Fruit fly (Drosophila melanogaster): ENCODE measurements around the gene CG3402.

CG3402 gene

DNA sequence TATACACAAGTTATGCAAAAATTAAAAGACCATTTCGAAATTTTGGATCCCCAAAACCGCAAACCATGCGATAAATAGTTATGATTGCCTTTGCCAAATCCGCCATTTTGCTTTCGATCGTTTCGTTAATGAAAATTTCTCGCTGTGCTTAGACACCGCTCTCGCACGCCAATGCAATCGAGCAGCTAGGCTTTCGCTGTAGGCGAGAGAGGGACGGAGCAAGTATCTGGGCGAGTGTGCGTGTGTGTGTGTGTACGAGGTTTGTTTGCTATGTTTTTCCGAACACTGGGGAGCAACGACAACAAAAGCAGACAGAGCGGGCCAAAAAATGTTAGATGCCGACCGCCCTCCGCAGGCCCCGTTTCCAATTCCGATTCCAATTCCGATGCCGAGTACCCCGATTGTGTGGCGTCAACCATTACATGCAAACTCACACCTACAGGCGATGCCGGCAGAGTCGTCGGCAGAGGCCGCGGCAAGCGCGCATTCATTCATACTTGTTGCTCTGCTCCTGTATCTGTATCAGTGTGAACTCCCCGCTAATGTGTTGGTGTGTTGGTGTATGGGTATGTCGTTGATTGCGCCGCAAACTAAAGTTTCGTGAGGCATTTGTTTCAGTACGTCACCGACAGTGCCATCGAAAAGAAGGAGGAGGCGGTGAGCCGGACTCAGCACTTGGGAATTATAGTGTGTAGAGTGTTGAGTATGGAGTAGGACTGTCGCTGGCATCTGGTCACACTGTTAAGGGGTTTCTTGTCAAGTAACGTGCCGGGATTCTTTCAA is 24.7 kb downstream of the CG3402 start (continued):
- TF ChIP-seq eve (GFP tag; optimal IDR thresholded peaks at IDR 0.05): no peak
- no peak for TF ChIP-seq CG7556 (GFP tag; optimal IDR thresholded peaks at IDR 0.05)
- peak; percentile 99 for TF ChIP-seq chinmo (GFP tag; IDR thresholded peaks at IDR 0.05; ENCODE audit: partially characterized antibody)
- peak; percentile 27 for TF ChIP-seq fd96Cb (tag; optimal IDR thresholded peaks at IDR 0.05)
- no peak for TF ChIP-seq CG9437 (GFP tag; optimal IDR thresholded peaks at IDR 0.05)
- peak; percentile 30; the same call in 1 of the 3 replicates for TF ChIP-seq Mrtf (GFP tag; IDR thresholded peaks at IDR 0.05)
- TF ChIP-seq cg (GFP tag; optimal IDR thresholded peaks at IDR 0.05): peak; percentile 100
- TF ChIP-seq cato (GFP tag; optimal IDR thresholded peaks at IDR 0.05; ENCODE audit: borderline replicate concordance): no peak
- peak in 1 of 2 experiments; percentile 11 for TF ChIP-seq chif (GFP tag; optimal IDR thresholded peaks at IDR 0.05)
- no peak for TF ChIP-seq Kr (GFP tag; optimal IDR thresholded peaks at IDR 0.05)
- TF ChIP-seq H2.0 (GFP tag; IDR thresholded peaks at IDR 0.05): 0 out of 2 replicates have a peak, but pooled peaks have one; percentile 40
- peak; percentile 32 for TF ChIP-seq CG13424 (tag; optimal IDR thresholded peaks at IDR 0.05)
- TF ChIP-seq CG17912 (GFP tag; optimal IDR thresholded peaks at IDR 0.05): peak; percentile 30
- TF ChIP-seq slou (GFP tag; optimal IDR thresholded peaks at IDR 0.05): no peak
- TF ChIP-seq CG10565 (GFP tag; optimal IDR thresholded peaks at IDR 0.05): no peak
- no peak for TF ChIP-seq lov (optimal IDR thresholded peaks at IDR 0.05)
- 0 out of 3 replicates have a peak, but pooled peaks have one; percentile 47 for TF ChIP-seq lov (GFP tag; IDR thresholded peaks at IDR 0.05)
- peak; percentile 57 for TF ChIP-seq Poxn (GFP tag; IDR thresholded peaks at IDR 0.05)
- no peak for TF ChIP-seq CG15011 (GFP tag; optimal IDR thresholded peaks at IDR 0.05)
- TF ChIP-seq CG1602 (GFP tag; optimal IDR thresholded peaks at IDR 0.05): no peak
- peak; percentile 49; the same call in 2 of the 3 replicates for TF ChIP-seq dysf (GFP tag; IDR thresholded peaks at IDR 0.05)
- TF ChIP-seq HmgD (GFP tag; optimal IDR thresholded peaks at IDR 0.05): peak; percentile 47
- peak; percentile 41; the same call in 1 of the 2 replicates for TF ChIP-seq HLH3B (GFP tag; IDR thresholded peaks at IDR 0.05)
- TF ChIP-seq disco-r (GFP tag; optimal IDR thresholded peaks at IDR 0.05): no peak
- TF ChIP-seq pzg (GFP tag; optimal IDR thresholded peaks at IDR 0.05): peak; percentile 22
- TF ChIP-seq CG4854 (GFP tag; optimal IDR thresholded peaks at IDR 0.05): no peak
- no peak for TF ChIP-seq maf-S (GFP tag; optimal IDR thresholded peaks at IDR 0.05)
- no peak for TF ChIP-seq CG18476 (GFP tag; optimal IDR thresholded peaks at IDR 0.05)
- TF ChIP-seq ssp (GFP tag; IDR thresholded peaks at IDR 0.05): peak; percentile 47
- TF ChIP-seq CG4820 (GFP tag; optimal IDR thresholded peaks at IDR 0.05): no peak
- TF ChIP-seq ewg (GFP tag; optimal IDR thresholded peaks at IDR 0.05): no peak
- peak; percentile 36 for TF ChIP-seq jumu (GFP tag; optimal IDR thresholded peaks at IDR 0.05)
- TF ChIP-seq CG10274 (GFP tag; optimal IDR thresholded peaks at IDR 0.05): no peak
- no peak for TF ChIP-seq gsb (GFP tag; IDR thresholded peaks at IDR 0.05)
- TF ChIP-seq HLH54F (GFP tag; optimal IDR thresholded peaks at IDR 0.05): peak; percentile 60
- peak; percentile 87 for TF ChIP-seq ash1 (GFP tag; optimal IDR thresholded peaks at IDR 0.05)
- peak; percentile 92 for TF ChIP-seq CG8478 (optimal IDR thresholded peaks at IDR 0.05)
- no peak for TF ChIP-seq CG10267 (tag; optimal IDR thresholded peaks at IDR 0.05)
- no peak for TF ChIP-seq Hr39 (optimal IDR thresholded peaks at IDR 0.05)
- 0 out of 2 replicates have a peak, but pooled peaks have one; percentile 35 for TF ChIP-seq Dref (GFP tag; IDR thresholded peaks at IDR 0.05)
- TF ChIP-seq GATAe (GFP tag; conservative IDR thresholded peaks at IDR 0.05): peak; percentile 47
- peak; percentile 31 for TF ChIP-seq mam (GFP tag; optimal IDR thresholded peaks at IDR 0.05)
- TF ChIP-seq repo (GFP tag; optimal IDR thresholded peaks at IDR 0.05): peak; percentile 13
- TF ChIP-seq Rx (GFP tag; IDR thresholded peaks at IDR 0.05): peak; percentile 47; the same call in 1 of the 2 replicates
- no peak for TF ChIP-seq Nf-YA (GFP tag; IDR thresholded peaks at IDR 0.05)
- peak; percentile 49 for TF ChIP-seq sqz (GFP tag; optimal IDR thresholded peaks at IDR 0.05)
- TF ChIP-seq CG17385 (GFP tag; optimal IDR thresholded peaks at IDR 0.05): no peak
- TF ChIP-seq Elba2 (GFP tag; optimal IDR thresholded peaks at IDR 0.05): no peak
- TF ChIP-seq pfk (GFP tag; optimal IDR thresholded peaks at IDR 0.05): peak; percentile 46
- TF ChIP-seq NK7.1 (GFP tag; optimal IDR thresholded peaks at IDR 0.05): peak; percentile 1

All from whole organism, embryonic.